Worm (Caenorhabditis elegans) whole organism, L4 larva: Measurements from ENCODE around the gene T25B6.6.

ENCODE experiments used
- F10B5.3 ChIP-seq: sonication (generic microtip); optimal IDR thresholded peaks from 2 replicates; lab custom pipeline; 2016; ENCODE audit warnings: mild to moderate bottlenecking, missing genetic modification characterization, missing compliant biosample characterization
- F44E2.7 ChIP-seq: fragments of 200-800 bp; sonication (Bioruptor generic); IDR thresholded peaks from 2 replicates; pipeline ENCODE4 v2.1.2; 2022; ENCODE audit warnings: missing genetic modification characterization, missing compliant biosample characterization
- R02D3.7 ChIP-seq: fragments of 150-350 bp; sonication (generic microtip); optimal IDR thresholded peaks from 3 replicates; lab custom pipeline; 2014; ENCODE audit warnings: missing biosample characterization, missing genetic modification characterization
- T20F7.1 ChIP-seq: fragments of 200-800 bp; sonication (Bioruptor generic); optimal IDR thresholded peaks from 2 replicates; lab custom pipeline; 2018; ENCODE audit warnings: mild to moderate bottlenecking, missing genetic modification characterization, missing compliant biosample characterization
- ZK546.5 ChIP-seq, 2 experiments: sonication (generic microtip); optimal IDR thresholded peaks; 2 replicates each; lab custom pipeline; 2017; ENCODE audit warnings: missing biosample characterization in 2 of 2, missing genetic modification characterization in 2 of 2
- aha-1 ChIP-seq: fragments of 150-350 bp; peaks from one replicate; lab custom pipeline; 2014; ENCODE audit warnings: missing biosample characterization, missing genetic modification characterization
- ceh-32 ChIP-seq: sonication (generic microtip); optimal IDR thresholded peaks from 2 replicates; lab custom pipeline; 2016; ENCODE audit warnings: mild to moderate bottlenecking, missing genetic modification characterization, missing compliant biosample characterization; ENCODE audit not compliant: poor library complexity
- cey-2 ChIP-seq: sonication (generic microtip); optimal IDR thresholded peaks from 3 replicates; lab custom pipeline; 2017; ENCODE audit warnings: missing genetic modification characterization, mild to moderate bottlenecking, missing compliant biosample characterization, antibody characterized with exemption, borderline replicate concordance; ENCODE audit not compliant: insufficient read depth
- daf-16 ChIP-seq, 3 experiments: sonication (generic microtip); optimal IDR thresholded peaks; 2 replicates each; lab custom pipeline; 2016 to 2017; ENCODE audit warnings: missing genetic modification characterization in 3 of 3, missing genetic modification reagents in 3 of 3, mild to moderate bottlenecking in 2 of 3, missing compliant biosample characterization in 2 of 3, missing biosample characterization in 1 of 3, moderate library complexity in 1 of 3
- dmd-9 ChIP-seq: fragments of 200-800 bp; sonication (Bioruptor generic); IDR thresholded peaks from 2 replicates; pipeline ENCODE4 v1.3.6; 2022; ENCODE audit warnings: missing genetic modification reagents, missing genetic modification characterization, missing compliant biosample characterization
- hif-1 ChIP-seq, 2 experiments: sonication (generic microtip); optimal IDR thresholded peaks; 2 replicates each; lab custom pipeline; 2016 to 2017; ENCODE audit warnings: missing compliant biosample characterization in 2 of 2, missing genetic modification characterization in 2 of 2, missing genetic modification reagents in 2 of 2, missing genotype in 2 of 2, mild to moderate bottlenecking in 1 of 2
- hlh-30 ChIP-seq: sonication (generic microtip); optimal IDR thresholded peaks from 2 replicates; lab custom pipeline; 2017; ENCODE audit warnings: antibody characterized with exemption, mild to moderate bottlenecking, missing genetic modification characterization, missing compliant biosample characterization; ENCODE audit not compliant: insufficient read depth
- mdl-1 ChIP-seq, 2 experiments: fragments of 150-350 bp in 1 of 2; sonication (generic microtip) in 1 of 2; optimal IDR thresholded peaks; 2 replicates each; lab custom pipeline; 2014 to 2017; ENCODE audit warnings: missing biosample characterization in 2 of 2, missing genetic modification characterization in 2 of 2
- mdt-29 ChIP-seq: fragments of 200-800 bp; sonication (Bioruptor generic); IDR thresholded peaks from 2 replicates; pipeline ENCODE4 v1.3.6; 2022; ENCODE audit warnings: missing genetic modification reagents, missing genetic modification characterization, missing compliant biosample characterization
- mep-1 ChIP-seq: fragments of 150-350 bp; sonication (generic microtip); optimal IDR thresholded peaks from 3 replicates; lab custom pipeline; 2014; ENCODE audit warnings: missing biosample characterization, missing genetic modification characterization
- mxl-3 ChIP-seq: fragments of 200-800 bp; sonication (Bioruptor generic); optimal IDR thresholded peaks from 2 replicates; lab custom pipeline; 2018; ENCODE audit warnings: mild to moderate bottlenecking, missing genetic modification characterization, missing compliant biosample characterization
- nhr-10 ChIP-seq: fragments of 150-350 bp; optimal IDR thresholded peaks from 2 replicates; lab custom pipeline; 2014; ENCODE audit warnings: missing biosample characterization, missing genetic modification characterization
- nhr-102 ChIP-seq: sonication (generic microtip); optimal IDR thresholded peaks from 2 replicates; lab custom pipeline; 2016; ENCODE audit warnings: mild to moderate bottlenecking, missing genetic modification characterization, moderate library complexity, missing compliant biosample characterization
- nhr-11 ChIP-seq: fragments of 150-350 bp; optimal IDR thresholded peaks from 2 replicates; lab custom pipeline; 2014; ENCODE audit warnings: missing biosample characterization, missing genetic modification characterization
- nhr-111 ChIP-seq: fragments of 200-800 bp; sonication (Bioruptor generic); optimal IDR thresholded peaks from 2 replicates; lab custom pipeline; 2018; ENCODE audit warnings: mild to moderate bottlenecking, missing genetic modification characterization, missing compliant biosample characterization
- nhr-237 ChIP-seq: sonication (generic microtip); optimal IDR thresholded peaks from 2 replicates; lab custom pipeline; 2017; ENCODE audit warnings: missing biosample characterization, missing genetic modification characterization
- nhr-25 ChIP-seq: sonication (generic microtip); optimal IDR thresholded peaks from 2 replicates; lab custom pipeline; 2017; ENCODE audit warnings: missing genetic modification characterization, mild to moderate bottlenecking, missing compliant biosample characterization, antibody characterized with exemption, moderate library complexity, borderline replicate concordance; ENCODE audit not compliant: insufficient read depth
- nhr-28 ChIP-seq: fragments of 150-350 bp; optimal IDR thresholded peaks from 2 replicates; lab custom pipeline; 2014; ENCODE audit warnings: missing biosample characterization, missing genetic modification characterization
- nhr-41 ChIP-seq: fragments of 200-800 bp; sonication (Bioruptor generic); IDR thresholded peaks from 2 replicates; pipeline ENCODE4 v1.3.6; 2022; ENCODE audit warnings: missing genetic modification reagents, missing genetic modification characterization, missing compliant biosample characterization
- nhr-42 ChIP-seq: fragments of 200-800 bp; sonication (Bioruptor generic); IDR thresholded peaks from 2 replicates; pipeline ENCODE4 v1.3.6; 2022; ENCODE audit warnings: missing genetic modification characterization, missing compliant biosample characterization
- nhr-48 ChIP-seq: sonication (generic microtip); optimal IDR thresholded peaks from 2 replicates; lab custom pipeline; 2016; ENCODE audit warnings: mild to moderate bottlenecking, missing genetic modification characterization, missing compliant biosample characterization
- nhr-6 ChIP-seq: fragments of 150-350 bp; optimal IDR thresholded peaks from 2 replicates; lab custom pipeline; 2014; ENCODE audit warnings: missing biosample characterization, missing genetic modification characterization
- rbr-2 ChIP-seq: sonication (generic microtip); optimal IDR thresholded peaks from 2 replicates; lab custom pipeline; 2016; ENCODE audit warnings: missing genotype, missing genetic modification characterization, missing compliant biosample characterization
- saeg-2 ChIP-seq: fragments of 200-800 bp; sonication (Bioruptor generic); IDR thresholded peaks from 2 replicates; pipeline ENCODE4 v1.3.6; 2022; ENCODE audit warnings: missing genetic modification reagents, missing genetic modification characterization, missing compliant biosample characterization
- spr-1 ChIP-seq: sonication (generic microtip); optimal IDR thresholded peaks from 2 replicates; lab custom pipeline; 2016; ENCODE audit warnings: mild to moderate bottlenecking, missing genetic modification characterization, missing compliant biosample characterization
- tag-97 ChIP-seq: fragments of 200-800 bp; sonication (Bioruptor generic); IDR thresholded peaks from 2 replicates; pipeline ENCODE4 v1.3.6; 2022; ENCODE audit warnings: missing genetic modification characterization, missing compliant biosample characterization
- unc-130 ChIP-seq: sonication (generic microtip); optimal IDR thresholded peaks from 2 replicates; lab custom pipeline; 2016; ENCODE audit warnings: missing genetic modification reagents, missing genetic modification characterization, missing compliant biosample characterization
- unc-62 ChIP-seq, 3 experiments: fragments of 150-350 bp in 1 of 3; sonication (generic microtip); optimal IDR thresholded peaks in 2 of 3; peaks in 1 of 3; 1 replicate in 1 of 3; 2 replicates in 2 of 3; lab custom pipeline; 2014 to 2017; ENCODE audit warnings: missing biosample characterization in 3 of 3, missing genetic modification characterization in 3 of 3, missing genetic modification reagents in 3 of 3, missing genotype in 1 of 3
- zag-1 ChIP-seq: fragments of 150-350 bp; optimal IDR thresholded peaks from 2 replicates; lab custom pipeline; 2014; ENCODE audit warnings: missing biosample characterization, missing genetic modification characterization
- zip-2 ChIP-seq: fragments of 150-350 bp; optimal IDR thresholded peaks from 2 replicates; lab custom pipeline; 2014; ENCODE audit warnings: missing biosample characterization, missing genetic modification characterization
- ztf-11 ChIP-seq: fragments of 150-350 bp; optimal IDR thresholded peaks from 2 replicates; lab custom pipeline; 2014; ENCODE audit warnings: missing biosample characterization, missing genetic modification characterization

The T25B6.6 gene

DNA sequence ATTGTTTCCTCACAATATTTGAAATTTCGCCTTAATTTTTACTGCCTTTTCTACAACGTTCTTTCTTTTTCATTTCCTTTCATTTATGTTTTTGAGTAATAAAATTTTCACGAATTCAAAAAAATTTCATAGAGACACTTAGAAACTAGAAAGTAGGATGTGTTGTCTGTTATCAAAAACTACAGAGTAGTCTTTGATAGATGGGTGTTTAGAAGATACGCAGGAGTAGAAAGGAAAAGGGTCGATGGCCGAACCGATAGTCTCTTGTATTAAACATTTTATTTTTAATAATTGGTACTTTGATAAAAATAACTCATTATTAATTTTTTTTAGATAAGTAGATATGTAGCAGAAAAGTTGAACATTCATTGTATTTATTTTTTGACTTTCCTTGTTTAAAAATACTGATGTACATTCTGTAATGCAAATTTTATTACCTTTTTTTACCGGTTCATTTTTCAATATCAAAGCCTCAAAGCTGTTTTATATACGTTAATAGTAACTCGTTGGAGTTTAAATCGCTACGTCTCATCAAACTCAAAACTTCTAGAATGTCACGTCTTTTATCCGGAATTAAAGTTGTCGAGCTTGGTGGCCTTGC, 30.7 kb downstream of the T25B6.6 start, which contains the start of gene C24A3.4:
Gene C24A3.4 (plus strand): TSS at position 551 of the 601 bp plus-strand sequence.
- TF ChIP-seq nhr-28 (peak; percentile 50), dmd-9 (GFP tag; lab: Robert Waterston, UW) (no peak), nhr-42 (GFP tag; lab: Robert Waterston, UW) (no peak), unc-130 (GFP tag; lab: Kevin White, UChicago) (no peak), rbr-2 (tag; lab: Kevin White, UChicago) (no peak), hif-1 (tag; optimal IDR thresholded peaks at IDR 0.05; lab: Kevin White, UChicago) (no peak), mdl-1 (tag; optimal IDR thresholded peaks at IDR 0.05; lab: Kevin White, UChicago) (no peak), ztf-11 (tag; lab: Kevin White, UChicago) (no peak), nhr-25 (tag; lab: Kevin White, UChicago) (no peak), nhr-41 (GFP tag; lab: Robert Waterston, UW) (no peak), ZK546.5 (tag; optimal IDR thresholded peaks at IDR 0.05; lab: Kevin White, UChicago) (no peak), daf-16 (GFP tag; optimal IDR thresholded peaks at IDR 0.05; lab: Kevin White, UChicago) (no peak), daf-16 (tag; optimal IDR thresholded peaks at IDR 0.05; lab: Kevin White, UChicago) (peak; percentile 70), hlh-30 (tag; lab: Kevin White, UChicago) (no peak), F10B5.3 (tag; lab: Kevin White, UChicago) (no peak), R02D3.7 (tag; lab: Kevin White, UChicago) (no peak), T20F7.1 (GFP tag; lab: Kevin White, UChicago) (no peak)

ce11 chrX:8987828-8988227, 34.9 kb downstream of the T25B6.6 start, which contains the start of gene twk-18:
Gene twk-18, plus strand, starts transcription at chrX:8988128.
- TF ChIP-seq mep-1 (tag; lab: Kevin White, UChicago) (no peak), nhr-237 (tag; lab: Kevin White, UChicago) (no peak), nhr-48 (tag; lab: Kevin White, UChicago) (no peak), nhr-10 (no peak), nhr-111 (GFP tag; lab: Kevin White, UChicago) (no peak), mxl-3 (no peak), nhr-25 (tag; lab: Kevin White, UChicago) (no peak), tag-97 (GFP tag; lab: Robert Waterston, UW) (no peak), unc-130 (GFP tag; lab: Kevin White, UChicago) (no peak), zip-2 (tag; lab: Kevin White, UChicago) (no peak), F44E2.7 (GFP tag; lab: Robert Waterston, UW) (no peak), spr-1 (tag; lab: Kevin White, UChicago) (no peak), saeg-2 (GFP tag; lab: Robert Waterston, UW) (no peak), unc-62 (GFP tag; optimal IDR thresholded peaks at IDR 0.05 in 1 of 2; lab: Kevin White, UChicago) (no peak), unc-62 (tag; optimal IDR thresholded peaks at IDR 0.05; lab: Kevin White, UChicago) (no peak)

DNA sequence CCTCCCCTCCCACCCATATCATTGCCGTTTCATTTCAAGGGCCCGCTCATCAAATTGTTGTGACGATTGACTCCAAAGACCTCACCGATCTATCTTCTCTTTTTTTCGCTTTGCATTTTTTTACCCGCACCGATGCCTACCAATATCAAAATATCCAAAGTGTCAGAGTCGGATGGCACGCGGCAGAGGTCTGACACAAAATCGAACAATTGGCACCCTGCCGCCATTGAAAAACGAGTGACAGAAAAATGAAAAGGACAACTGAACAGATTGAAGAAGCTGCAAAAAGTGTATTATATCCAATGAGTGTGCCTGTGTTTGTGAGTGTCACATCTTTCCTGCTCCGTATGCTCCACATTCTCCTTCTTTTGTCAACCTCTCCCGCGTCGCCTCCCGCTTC, 36.2 kb downstream of the T25B6.6 start:
- TF ChIP-seq nhr-102 (tag; lab: Kevin White, UChicago) (no peak), nhr-42 (GFP tag; lab: Robert Waterston, UW) (0 out of 2 replicates have a peak, but pooled peaks have one; percentile 52), zag-1 (tag; lab: Kevin White, UChicago) (no peak), nhr-11 (peak; percentile 78), daf-16 (GFP tag; optimal IDR thresholded peaks at IDR 0.05; lab: Kevin White, UChicago) (peak in 1 of 2 experiments; percentile 51), daf-16 (tag; optimal IDR thresholded peaks at IDR 0.05; lab: Kevin White, UChicago) (no peak), cey-2 (tag; lab: Kevin White, UChicago) (no peak), nhr-10 (no peak), aha-1 (tag; lab: Kevin White, UChicago) (peak; percentile 49), mdt-29 (GFP tag; lab: Robert Waterston, UW) (no peak), nhr-6 (tag; lab: Kevin White, UChicago) (no peak), ceh-32 (no peak), nhr-28 (peak; percentile 9)
